Fruit fly (Drosophila melanogaster) whole organism, wandering third instar larva: ENCODE measurements around the gene grass.
A peak's percentile ranks its signal among the peaks of the same experiment; 100 is the strongest.

Experiments used
- CG32264 ChIP-seq: fragments of 200-800 bp; sonication (Bioruptor generic); optimal IDR thresholded peaks from 2 replicates; lab custom pipeline; 2016; ENCODE audit warnings: missing biosample characterization, missing genetic modification characterization
- CG9705 ChIP-seq: fragments of 200-800 bp; sonication (Bioruptor generic); optimal IDR thresholded peaks from 2 replicates; lab custom pipeline; 2018; ENCODE audit warnings: missing biosample characterization, mild to moderate bottlenecking, missing genetic modification characterization
- CrebA ChIP-seq: fragments of 200-800 bp; sonication (Bioruptor generic); optimal IDR thresholded peaks from 2 replicates; lab custom pipeline; 2016; ENCODE audit warnings: missing biosample characterization, mild to moderate bottlenecking, missing genetic modification characterization, borderline replicate concordance
- Dif ChIP-seq: fragments of 200-275, 200-300 bp; sonication (Bioruptor generic); optimal IDR thresholded peaks from 2 replicates; lab custom pipeline; 2018; ENCODE audit warnings: missing biosample characterization, missing genetic modification characterization; ENCODE audit not compliant: partially characterized antibody
- GATAd ChIP-seq: sonication (Bioruptor generic); optimal IDR thresholded peaks from 2 replicates; lab custom pipeline; 2016; ENCODE audit warnings: missing biosample characterization, missing genetic modification characterization
- HLH106 ChIP-seq: fragments of 200-800 bp; optimal IDR thresholded peaks from 3 replicates; lab custom pipeline; 2019; ENCODE audit warnings: missing biosample characterization, mild to moderate bottlenecking, missing genetic modification characterization, moderate library complexity
- Hnf4 ChIP-seq: fragments of 200-800 bp; sonication (Bioruptor generic); optimal IDR thresholded peaks from 2 replicates; lab custom pipeline; 2016; ENCODE audit warnings: missing biosample characterization, mild to moderate bottlenecking, missing genetic modification characterization
- Hr83 ChIP-seq: fragments of 200-300 bp; sonication (Bioruptor generic); optimal IDR thresholded peaks from 2 replicates; lab custom pipeline; 2016; ENCODE audit warnings: missing biosample characterization, mild to moderate bottlenecking, missing genetic modification characterization, moderate library complexity; ENCODE audit not compliant: poor library complexity, severe bottlenecking
- Jra ChIP-seq: sonication (Bioruptor generic); optimal IDR thresholded peaks from 2 replicates; lab custom pipeline; 2016; ENCODE audit warnings: missing biosample characterization, missing genetic modification characterization
- Mio ChIP-seq: sonication (Bioruptor generic); optimal IDR thresholded peaks from 2 replicates; lab custom pipeline; 2016; ENCODE audit warnings: missing biosample characterization, missing genetic modification characterization
- Myc ChIP-seq: fragments of >200 bp; optimal IDR thresholded peaks from 2 replicates; lab custom pipeline; 2017
- N ChIP-seq: fragments of >200 bp; optimal IDR thresholded peaks from 2 replicates; lab custom pipeline; 2018; ENCODE audit warnings: missing biosample characterization, missing external identifiers, missing genetic modification characterization
- OdsH ChIP-seq: fragments of 200-800 bp; sonication (Bioruptor generic); optimal IDR thresholded peaks from 2 replicates; lab custom pipeline; 2016; ENCODE audit warnings: missing biosample characterization, mild to moderate bottlenecking, missing genetic modification characterization
- Rel ChIP-seq, 2 experiments: fragments of 200-800 bp; sonication (Bioruptor generic) in 1 of 2; optimal IDR thresholded peaks; 2 replicates in 1 of 2; 3 replicates in 1 of 2; lab custom pipeline; 2016 to 2019; ENCODE audit warnings: mild to moderate bottlenecking in 2 of 2, missing biosample characterization in 2 of 2, missing genetic modification characterization in 2 of 2, moderate library complexity in 1 of 2
- Sp1 ChIP-seq: fragments of 200-800 bp; sonication (Bioruptor generic); optimal IDR thresholded peaks from 3 replicates; lab custom pipeline; 2019; ENCODE audit warnings: missing biosample characterization, mild to moderate bottlenecking, missing genetic modification characterization, moderate library complexity
- br ChIP-seq: fragments of 200-800 bp; sonication (Bioruptor generic); optimal IDR thresholded peaks from 2 replicates; lab custom pipeline; 2016; ENCODE audit warnings: missing biosample characterization, missing genetic modification characterization
- brk ChIP-seq: fragments of 200-800 bp; sonication (Bioruptor generic); optimal IDR thresholded peaks from 2 replicates; lab custom pipeline; 2016; ENCODE audit warnings: missing biosample characterization, mild to moderate bottlenecking, missing genetic modification characterization
- dl ChIP-seq, 2 experiments: fragments of 175-275, 200-275 bp in 1 of 2; fragments of 200-275 bp in 1 of 2; sonication (Bioruptor generic); optimal IDR thresholded peaks; lab custom pipeline; 2018; ENCODE audit warnings: mild to moderate bottlenecking in 2 of 2, missing biosample characterization in 2 of 2, missing genetic modification characterization in 2 of 2, moderate library complexity in 2 of 2; ENCODE audit not compliant: partially characterized antibody in 2 of 2, insufficient read depth in 1 of 2
- dmrt93B ChIP-seq: fragments of 200-800 bp; sonication (Bioruptor generic); optimal IDR thresholded peaks from 2 replicates; lab custom pipeline; 2018; ENCODE audit warnings: missing biosample characterization, mild to moderate bottlenecking, missing genetic modification characterization
- dsf ChIP-seq: sonication (Bioruptor generic); optimal IDR thresholded peaks from 2 replicates; lab custom pipeline; 2016; ENCODE audit warnings: missing biosample characterization, missing genetic modification characterization, borderline replicate concordance
- ey ChIP-seq: fragments of 200-800 bp; sonication (Bioruptor generic); optimal IDR thresholded peaks from 2 replicates; lab custom pipeline; 2016; ENCODE audit warnings: missing biosample characterization, missing genetic modification characterization
- foxo ChIP-seq, 2 experiments: fragments of 200-800 bp; sonication (Bioruptor generic); optimal IDR thresholded peaks; 2 replicates in 1 of 2; 3 replicates in 1 of 2; lab custom pipeline; 2016 to 2017; ENCODE audit warnings: missing biosample characterization in 2 of 2, missing genetic modification characterization in 2 of 2
- fru ChIP-seq: fragments of 200-800 bp; sonication (Bioruptor generic); optimal IDR thresholded peaks from 3 replicates; lab custom pipeline; 2016; ENCODE audit warnings: missing biosample characterization, mild to moderate bottlenecking, missing genetic modification characterization
- h ChIP-seq: fragments of 200-800 bp; sonication (Bioruptor generic); optimal IDR thresholded peaks from 3 replicates; lab custom pipeline; 2016; ENCODE audit warnings: missing biosample characterization, mild to moderate bottlenecking, missing genetic modification characterization
- lola ChIP-seq: fragments of >200 bp; optimal IDR thresholded peaks from 2 replicates; lab custom pipeline; 2017; ENCODE audit warnings: missing biosample characterization, missing genetic modification characterization
- pan ChIP-seq: fragments of >200 bp; optimal IDR thresholded peaks from 2 replicates; lab custom pipeline; 2017
- psq ChIP-seq: fragments of 200-800 bp; sonication (Bioruptor generic); optimal IDR thresholded peaks from 3 replicates; lab custom pipeline; 2017; ENCODE audit warnings: missing biosample characterization, mild to moderate bottlenecking, missing genetic modification characterization, moderate library complexity
- rgr ChIP-seq: fragments of 200-800 bp; sonication (Bioruptor generic); optimal IDR thresholded peaks from 3 replicates; lab custom pipeline; 2016; ENCODE audit warnings: missing biosample characterization, mild to moderate bottlenecking, missing genetic modification characterization
- sv ChIP-seq: fragments of 200-800 bp; sonication (Bioruptor generic); optimal IDR thresholded peaks from 3 replicates; lab custom pipeline; 2016; ENCODE audit warnings: missing biosample characterization, missing genetic modification characterization
- tai ChIP-seq: sonication (Bioruptor generic); optimal IDR thresholded peaks from 2 replicates; lab custom pipeline; 2016; ENCODE audit warnings: missing biosample characterization, missing genetic modification characterization
- woc ChIP-seq: sonication (Bioruptor generic); optimal IDR thresholded peaks from 2 replicates; lab custom pipeline; 2016; ENCODE audit warnings: missing biosample characterization, mild to moderate bottlenecking, missing genetic modification characterization

Gene grass

DNA sequence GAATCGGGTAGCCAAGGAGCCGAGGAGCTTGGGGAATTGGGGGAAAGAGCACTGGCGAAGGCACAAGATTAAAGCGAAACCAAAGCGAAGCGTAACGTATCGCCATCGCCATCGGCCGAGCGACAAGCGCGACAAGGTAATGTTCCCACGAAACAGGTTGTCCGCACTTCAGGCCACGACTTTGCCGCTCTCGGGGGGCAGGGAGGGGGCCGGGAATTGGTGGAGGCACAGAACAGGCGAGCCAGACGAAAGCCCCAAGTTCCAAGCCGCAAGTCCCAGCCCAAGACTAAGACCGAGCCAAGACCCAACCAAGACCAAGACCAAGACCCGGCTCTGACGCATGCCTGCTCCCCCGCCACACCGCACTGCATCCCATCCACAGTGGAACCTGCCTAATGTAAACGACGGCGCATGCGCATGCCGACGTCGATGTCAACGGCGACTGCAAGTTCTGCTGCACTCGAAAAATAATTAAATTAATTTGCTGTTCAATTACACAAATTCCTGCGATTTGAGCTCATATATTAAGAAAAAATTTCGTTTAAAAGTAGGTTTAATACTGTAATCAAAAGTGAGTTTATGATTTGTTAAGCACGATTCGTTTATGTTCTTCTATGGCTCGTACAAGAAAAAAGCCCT lies 28.3 kb downstream of the grass start:
- TF ChIP-seq dsf (GFP tag; lab: Kevin White, UChicago) = no peak
- peak; percentile 63 for TF ChIP-seq h (GFP tag; lab: Kevin White, UChicago)
- no peak for TF ChIP-seq tai (GFP tag; lab: Kevin White, UChicago)
- TF ChIP-seq brk (GFP tag; lab: Kevin White, UChicago) = peak; percentile 3
- peak; percentile 96 for TF ChIP-seq Jra (GFP tag; lab: Kevin White, UChicago)
- peak; percentile 21 for TF ChIP-seq rgr (GFP tag; lab: Kevin White, UChicago)
- no peak for TF ChIP-seq dmrt93B (GFP tag; lab: Kevin White, UChicago)
- peak; percentile 39 for TF ChIP-seq psq (GFP tag; lab: Kevin White, UChicago)
- TF ChIP-seq CG9705 (GFP tag; lab: Kevin White, UChicago) = no peak
- TF ChIP-seq Dif (GFP tag; lab: Kevin White, UChicago) = peak; percentile 52
- TF ChIP-seq foxo (GFP tag; optimal IDR thresholded peaks at IDR 0.05; lab: Kevin White, UChicago) = peak in 1 of 2 experiments; percentile 60
- peak; percentile 25 for TF ChIP-seq Hnf4 (GFP tag; lab: Kevin White, UChicago)
- no peak for TF ChIP-seq Myc (lab: Kevin White, UChicago)
- TF ChIP-seq pan (lab: Kevin White, UChicago) = no peak
- TF ChIP-seq ey (GFP tag; lab: Kevin White, UChicago) = peak; percentile 37
- no peak for TF ChIP-seq GATAd (GFP tag; lab: Kevin White, UChicago)
- TF ChIP-seq Sp1 (GFP tag; lab: Kevin White, UChicago) = peak; percentile 2
- TF ChIP-seq OdsH (GFP tag; lab: Kevin White, UChicago) = no peak
- TF ChIP-seq HLH106 (tag; lab: Kevin White, UChicago) = peak; percentile 35
- no peak for TF ChIP-seq Rel (GFP tag; optimal IDR thresholded peaks at IDR 0.05; lab: Kevin White, UChicago)
- TF ChIP-seq Rel (tag; optimal IDR thresholded peaks at IDR 0.05; lab: Kevin White, UChicago) = peak; percentile 21
- TF ChIP-seq CrebA (GFP tag; lab: Kevin White, UChicago) = no peak
- TF ChIP-seq br (GFP tag; lab: Kevin White, UChicago) = peak; percentile 28
- no peak for TF ChIP-seq Mio (GFP tag; lab: Kevin White, UChicago)
- TF ChIP-seq woc (GFP tag; lab: Kevin White, UChicago) = peak; percentile 88
- no peak for TF ChIP-seq lola
- no peak for TF ChIP-seq Hr83 (GFP tag; lab: Kevin White, UChicago)
- TF ChIP-seq fru = peak; percentile 72
- TF ChIP-seq CG32264 (GFP tag; lab: Kevin White, UChicago) = peak; percentile 27

DNA sequence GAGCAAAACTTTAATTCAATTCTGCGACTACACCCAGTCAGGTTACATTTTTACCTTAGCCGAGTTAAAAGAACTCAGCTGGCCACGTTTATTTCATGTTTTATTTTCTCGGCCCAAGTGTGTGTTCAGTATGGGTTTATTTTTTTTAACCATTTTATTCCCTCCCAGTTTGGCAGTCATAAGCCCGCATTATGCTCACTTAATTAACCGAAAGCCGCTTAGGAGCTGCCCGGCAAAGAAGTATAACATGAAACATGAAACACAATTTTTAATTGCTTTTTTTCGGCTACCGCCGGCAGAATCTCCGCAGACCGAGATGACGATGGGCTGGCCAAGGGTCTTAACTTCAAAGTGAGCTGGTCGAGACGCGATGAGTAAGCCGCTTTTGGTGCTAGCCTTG lies 29.1 kb downstream of the grass start:
- no peak for TF ChIP-seq dsf (GFP tag; lab: Kevin White, UChicago)
- TF ChIP-seq rgr (GFP tag; lab: Kevin White, UChicago) = no peak
- TF ChIP-seq tai (GFP tag; lab: Kevin White, UChicago) = no peak
- no peak for TF ChIP-seq OdsH (GFP tag; lab: Kevin White, UChicago)
- no peak for TF ChIP-seq dl (GFP tag; optimal IDR thresholded peaks at IDR 0.05; lab: Kevin White, UChicago; ENCODE audit: insufficient read depth in 1 of 2, partially characterized antibody in 2 of 2)
- no peak for TF ChIP-seq Rel (GFP tag; optimal IDR thresholded peaks at IDR 0.05; lab: Kevin White, UChicago)
- TF ChIP-seq Rel (tag; optimal IDR thresholded peaks at IDR 0.05; lab: Kevin White, UChicago) = no peak
- no peak for TF ChIP-seq ey (GFP tag; lab: Kevin White, UChicago)
- TF ChIP-seq N = no peak
- no peak for TF ChIP-seq sv (GFP tag; lab: Kevin White, UChicago)
- TF ChIP-seq Jra (GFP tag; lab: Kevin White, UChicago) = no peak
- no peak for TF ChIP-seq lola
- no peak for TF ChIP-seq br (GFP tag; lab: Kevin White, UChicago)
- TF ChIP-seq CrebA (GFP tag; lab: Kevin White, UChicago) = no peak
- no peak for TF ChIP-seq Hr83 (GFP tag; lab: Kevin White, UChicago)

- TF ChIP-seq N (no peak), fru (no peak), dl (GFP tag; optimal IDR thresholded peaks at IDR 0.05; lab: Kevin White, UChicago; ENCODE audit: insufficient read depth in 1 of 2, partially characterized antibody in 2 of 2) (no peak)
- TF ChIP-seq, all 38 proteins: peak for 0
Measured at dm6 chr3R:27193079-27193478, 35.3 kb downstream of the grass start.
